Worm (Caenorhabditis elegans): ENCODE measurements around the gene ivns-1.

DNA sequence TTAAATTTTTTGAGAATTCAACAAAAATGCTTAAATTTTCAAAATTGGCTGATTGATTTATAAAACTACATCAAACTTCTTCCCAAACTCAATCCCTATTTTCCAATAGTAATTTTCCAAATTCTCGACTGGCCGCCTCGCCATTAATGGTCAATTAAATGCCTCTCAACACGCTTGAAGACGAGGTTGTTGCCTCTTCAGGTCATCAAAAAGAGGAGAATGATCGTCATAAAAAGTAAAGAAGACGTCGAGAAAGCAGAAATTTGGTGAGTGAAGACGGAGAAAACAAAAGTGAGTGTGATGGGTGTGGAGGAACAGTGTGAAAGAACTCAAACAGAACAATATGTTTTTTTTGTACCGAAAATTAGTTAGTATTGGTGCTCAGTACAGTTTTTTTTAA, 6.8 kb upstream of the ivns-1 start:
- TF ChIP-seq dve-1 (tag; optimal IDR thresholded peaks at IDR 0.05) (no peak), pag-3 (tag; optimal IDR thresholded peaks at IDR 0.05; ENCODE audit: borderline replicate concordance) (no peak), fkh-6 (tag; optimal IDR thresholded peaks at IDR 0.05) (no peak), ceh-18 (tag; optimal IDR thresholded peaks at IDR 0.05) (no peak), F13H6.1 (tag; optimal IDR thresholded peaks at IDR 0.05) (no peak), ceh-19 (GFP tag; optimal IDR thresholded peaks at IDR 0.05) (no peak), ceh-31 (tag; optimal IDR thresholded peaks at IDR 0.05) (no peak), Y22D7AL.16 (tag; optimal IDR thresholded peaks at IDR 0.05) (no peak)
